Fruit fly (Drosophila melanogaster) whole organism, embryonic: ENCODE measurements around the gene Pcd.

Source experiments
- BtbVII ChIP-seq: fragments of 200-800 bp; sonication (Bioruptor generic); optimal IDR thresholded peaks from 3 replicates; lab custom pipeline; 2017; ENCODE audit warnings: missing biosample characterization, mild to moderate bottlenecking, missing genetic modification characterization
- C15 ChIP-seq: fragments of 200-800 bp; sonication (Bioruptor generic); IDR thresholded peaks from 3 replicates; pipeline ENCODE4 v1.3.6; 2022; ENCODE audit warnings: missing biosample characterization, missing genetic modification characterization
- CG10431 ChIP-seq: fragments of 200-800 bp; sonication (Bioruptor generic); optimal IDR thresholded peaks from 3 replicates; lab custom pipeline; 2018; ENCODE audit warnings: missing biosample characterization, mild to moderate bottlenecking, missing genetic modification characterization
- CG10959 ChIP-seq: fragments of 200-800 bp; sonication (Bioruptor generic); IDR thresholded peaks from 2 replicates; pipeline ENCODE4 v1.3.6; 2022; ENCODE audit warnings: missing biosample characterization, missing genetic modification characterization
- CG1233 ChIP-seq: fragments of 200-800 bp; sonication (Bioruptor generic); optimal IDR thresholded peaks from 4 replicates; lab custom pipeline; 2018; ENCODE audit warnings: missing biosample characterization, mild to moderate bottlenecking, missing genetic modification characterization
- CG16813 ChIP-seq: fragments of 200-800 bp; sonication (Bioruptor generic); IDR thresholded peaks from 3 replicates; pipeline ENCODE4 v1.3.6; 2022; ENCODE audit warnings: missing biosample characterization, missing genetic modification characterization; ENCODE audit not compliant: partially characterized antibody
- CG17612 ChIP-seq: fragments of 200-800 bp; sonication (Bioruptor generic); IDR thresholded peaks from 2 replicates; pipeline ENCODE4 v1.3.6; 2022; ENCODE audit warnings: missing biosample characterization, missing genetic modification characterization
- CG17829 ChIP-seq: fragments of 200-800 bp; optimal IDR thresholded peaks from 2 replicates; lab custom pipeline; 2019; ENCODE audit warnings: missing biosample characterization, mild to moderate bottlenecking, missing genetic modification characterization, moderate library complexity
- CG2120 ChIP-seq: fragments of 200-800 bp; sonication (Bioruptor generic); optimal IDR thresholded peaks from 3 replicates; lab custom pipeline; 2016; ENCODE audit warnings: missing biosample characterization, missing genetic modification characterization
- CG2678 ChIP-seq: fragments of 200-800 bp; sonication (Bioruptor generic); optimal IDR thresholded peaks from 3 replicates; lab custom pipeline; 2019; ENCODE audit warnings: missing biosample characterization, mild to moderate bottlenecking, missing genetic modification characterization, moderate library complexity
- CG30020 ChIP-seq: fragments of 200-800 bp; optimal IDR thresholded peaks from 2 replicates; lab custom pipeline; 2019; ENCODE audit warnings: missing biosample characterization, mild to moderate bottlenecking, missing genetic modification characterization, moderate library complexity
- CG32767 ChIP-seq: fragments of 200-800 bp; sonication (Bioruptor generic); IDR thresholded peaks from 2 replicates; pipeline ENCODE4 v1.3.6; 2022; ENCODE audit warnings: missing biosample characterization, missing genetic modification characterization
- CG33557 ChIP-seq: fragments of 200-800 bp; sonication (Bioruptor generic); optimal IDR thresholded peaks from 2 replicates; lab custom pipeline; 2019; ENCODE audit warnings: missing biosample characterization, mild to moderate bottlenecking, missing genetic modification characterization, moderate library complexity
- CG3407 ChIP-seq: fragments of 200-800 bp; sonication (Bioruptor generic); optimal IDR thresholded peaks from 2 replicates; lab custom pipeline; 2018; ENCODE audit warnings: missing biosample characterization, mild to moderate bottlenecking, missing genetic modification characterization
- CG34376 ChIP-seq: fragments of 200-800 bp; sonication (Bioruptor generic); optimal IDR thresholded peaks from 2 replicates; lab custom pipeline; 2018; ENCODE audit warnings: missing biosample characterization, mild to moderate bottlenecking, missing genetic modification characterization
- CG4820 ChIP-seq: fragments of 200-800 bp; sonication (Bioruptor generic); optimal IDR thresholded peaks from 3 replicates; lab custom pipeline; 2016; ENCODE audit warnings: missing biosample characterization, missing genetic modification characterization
- CG7271 ChIP-seq: fragments of 200-800 bp; sonication (Bioruptor generic); optimal IDR thresholded peaks from 2 replicates; lab custom pipeline; 2018; ENCODE audit warnings: missing biosample characterization, mild to moderate bottlenecking, missing genetic modification characterization, moderate library complexity
- CG7786 ChIP-seq: fragments of 200-800 bp; sonication (Bioruptor generic); optimal IDR thresholded peaks from 2 replicates; lab custom pipeline; 2016; ENCODE audit warnings: missing biosample characterization, missing genetic modification characterization
- CG9727 ChIP-seq: fragments of 200-800 bp; sonication (Bioruptor generic); optimal IDR thresholded peaks from 3 replicates; lab custom pipeline; 2017; ENCODE audit warnings: missing biosample characterization, mild to moderate bottlenecking, missing genetic modification characterization
- CG9817 ChIP-seq: fragments of 200-800 bp; sonication (Bioruptor generic); optimal IDR thresholded peaks from 2 replicates; lab custom pipeline; 2018; ENCODE audit warnings: missing biosample characterization, mild to moderate bottlenecking, missing genetic modification characterization, moderate library complexity
- Elba2 ChIP-seq: fragments of 200-800 bp; sonication (Bioruptor generic); optimal IDR thresholded peaks from 3 replicates; lab custom pipeline; 2016; ENCODE audit warnings: missing biosample characterization, missing genetic modification characterization
- HLH4C ChIP-seq: fragments of 200-800 bp; sonication (Bioruptor generic); IDR thresholded peaks from 3 replicates; pipeline ENCODE4 v1.3.6; 2022; ENCODE audit warnings: missing biosample characterization, missing genetic modification characterization; ENCODE audit not compliant: partially characterized antibody
- Hr51 ChIP-seq, 2 experiments: fragments of 200-800 bp; sonication (Bioruptor generic); optimal IDR thresholded peaks; 2 replicates in 1 of 2; 3 replicates in 1 of 2; lab custom pipeline; 2016 to 2018; ENCODE audit warnings: missing biosample characterization in 2 of 2, missing genetic modification characterization in 2 of 2, mild to moderate bottlenecking in 1 of 2, moderate library complexity in 1 of 2
- Lhr ChIP-seq: fragments of 200-800 bp; sonication (Bioruptor generic); optimal IDR thresholded peaks from 3 replicates; lab custom pipeline; 2017; ENCODE audit warnings: mild to moderate bottlenecking, missing biosample characterization, missing genetic modification reagents, missing genetic modification characterization
- MESR4 ChIP-seq: fragments of 200-800 bp; sonication (Bioruptor generic); optimal IDR thresholded peaks from 2 replicates; lab custom pipeline; 2018; ENCODE audit warnings: missing biosample characterization, mild to moderate bottlenecking, missing genetic modification characterization, moderate library complexity
- MTF-1 ChIP-seq: fragments of 200-800 bp; sonication (Bioruptor generic); optimal IDR thresholded peaks from 2 replicates; lab custom pipeline; 2018; ENCODE audit warnings: missing biosample characterization, mild to moderate bottlenecking, missing genetic modification characterization, borderline replicate concordance
- Spps ChIP-seq: fragments of 200-800 bp; sonication (Bioruptor generic); optimal IDR thresholded peaks from 2 replicates; lab custom pipeline; 2018; ENCODE audit warnings: missing biosample characterization, mild to moderate bottlenecking, missing genetic modification characterization
- Xbp1 ChIP-seq: fragments of 200-800 bp; sonication (Bioruptor generic); optimal IDR thresholded peaks from 3 replicates; lab custom pipeline; 2016; ENCODE audit warnings: missing biosample characterization, mild to moderate bottlenecking, missing genetic modification characterization
- aop ChIP-seq: fragments of 200-800 bp; sonication (Bioruptor generic); IDR thresholded peaks from 2 replicates; pipeline ENCODE4 v1.3.6; 2022; ENCODE audit warnings: missing biosample characterization, missing genetic modification characterization
- ap ChIP-seq: fragments of 200-800 bp; sonication (Bioruptor generic); IDR thresholded peaks from 2 replicates; pipeline ENCODE4 v1.3.6; 2022; ENCODE audit warnings: missing biosample characterization, missing genetic modification characterization
- az2 ChIP-seq: fragments of 200-800 bp; sonication (Bioruptor generic); optimal IDR thresholded peaks from 3 replicates; lab custom pipeline; 2016; ENCODE audit warnings: missing biosample characterization, missing genetic modification characterization
- dan ChIP-seq: fragments of 200-800 bp; sonication (Bioruptor generic); IDR thresholded peaks from 2 replicates; pipeline ENCODE4 v1.3.6; 2022; ENCODE audit warnings: missing biosample characterization, missing genetic modification characterization
- dmrt99B ChIP-seq: fragments of 200-800 bp; sonication (Bioruptor generic); optimal IDR thresholded peaks from 2 replicates; lab custom pipeline; 2018; ENCODE audit warnings: missing biosample characterization, mild to moderate bottlenecking, missing genetic modification characterization, moderate library complexity
- dysf ChIP-seq: fragments of 200-800 bp; sonication (Bioruptor generic); IDR thresholded peaks from 3 replicates; pipeline ENCODE4 v1.3.6; 2022; ENCODE audit warnings: missing biosample characterization, missing genetic modification characterization
- eyg ChIP-seq: fragments of 200-800 bp; sonication (Bioruptor generic); optimal IDR thresholded peaks from 3 replicates; lab custom pipeline; 2016; ENCODE audit warnings: missing biosample characterization, missing genetic modification characterization
- fd96Cb ChIP-seq: fragments of 200-800 bp; sonication (Bioruptor generic); optimal IDR thresholded peaks from 2 replicates; lab custom pipeline; 2018; ENCODE audit warnings: missing biosample characterization, mild to moderate bottlenecking, missing genetic modification characterization, moderate library complexity
- gem ChIP-seq: fragments of 200-800 bp; sonication (Bioruptor generic); optimal IDR thresholded peaks from 2 replicates; lab custom pipeline; 2019; ENCODE audit warnings: missing biosample characterization, mild to moderate bottlenecking, missing genetic modification characterization, moderate library complexity
- gsb ChIP-seq: fragments of 200-800 bp; sonication (Bioruptor generic); IDR thresholded peaks from 2 replicates; pipeline ENCODE4 v1.3.6; 2022; ENCODE audit warnings: missing biosample characterization, missing genetic modification characterization
- gsb-n ChIP-seq: fragments of 200-800 bp; sonication (Bioruptor generic); optimal IDR thresholded peaks from 3 replicates; lab custom pipeline; 2018; ENCODE audit warnings: missing biosample characterization, mild to moderate bottlenecking, missing genetic modification characterization
- hkb ChIP-seq, 2 experiments: fragments of 200-800 bp in 1 of 2; fragments of >200 bp in 1 of 2; sonication (Bioruptor generic) in 1 of 2; IDR thresholded peaks in 1 of 2; optimal IDR thresholded peaks in 1 of 2; 2 replicates each; pipeline versions ENCODE4 v1.3.6 to Lab custom; 2017 to 2022; ENCODE audit warnings: missing biosample characterization in 1 of 2, missing genetic modification characterization in 1 of 2
- pho ChIP-seq: fragments of 200-800 bp; sonication (Bioruptor generic); optimal IDR thresholded peaks from 2 replicates; lab custom pipeline; 2016; ENCODE audit warnings: missing biosample characterization, missing genetic modification characterization
- pnt ChIP-seq: fragments of 200-800 bp; sonication (Bioruptor generic); optimal IDR thresholded peaks from 3 replicates; lab custom pipeline; 2016; ENCODE audit warnings: missing biosample characterization, missing genetic modification characterization
- pros ChIP-seq: fragments of 200-800 bp; sonication (Bioruptor generic); optimal IDR thresholded peaks from 3 replicates; lab custom pipeline; 2019; ENCODE audit warnings: missing biosample characterization, mild to moderate bottlenecking, missing genetic modification characterization, moderate library complexity
- pzg ChIP-seq: fragments of 200-800 bp; sonication (Bioruptor generic); optimal IDR thresholded peaks from 3 replicates; lab custom pipeline; 2018; ENCODE audit warnings: missing biosample characterization, mild to moderate bottlenecking, missing genetic modification characterization, moderate library complexity
- seq ChIP-seq: fragments of 200-800 bp; sonication (Bioruptor generic); IDR thresholded peaks from 2 replicates; pipeline ENCODE4 v1.3.6; 2022; ENCODE audit warnings: missing biosample characterization, missing genetic modification characterization
- sna ChIP-seq: fragments of 200-800 bp; sonication (Bioruptor generic); IDR thresholded peaks from 2 replicates; pipeline ENCODE4 v1.3.6; 2022; ENCODE audit warnings: missing biosample characterization, missing genetic modification characterization; ENCODE audit not compliant: partially characterized antibody
- tna ChIP-seq: fragments of 200-800 bp; sonication (Bioruptor generic); IDR thresholded peaks from 2 replicates; pipeline ENCODE4 v1.3.6; 2022; ENCODE audit warnings: missing biosample characterization, missing genetic modification characterization; ENCODE audit not compliant: partially characterized antibody
- unc-4 ChIP-seq: fragments of 200-800 bp; sonication (Bioruptor generic); IDR thresholded peaks from 2 replicates; pipeline ENCODE4 v1.3.6; 2022; ENCODE audit warnings: missing biosample characterization, missing genetic modification characterization; ENCODE audit not compliant: partially characterized antibody
- usp ChIP-seq: fragments of >200 bp; optimal IDR thresholded peaks from 2 replicates; lab custom pipeline; 2017; ENCODE audit warnings: missing biosample characterization, missing genetic modification characterization
- zf30C ChIP-seq: fragments of 200-800 bp; sonication (Bioruptor generic); optimal IDR thresholded peaks from 3 replicates; lab custom pipeline; 2018; ENCODE audit warnings: missing biosample characterization, mild to moderate bottlenecking, missing genetic modification characterization

Gene Pcd

DNA sequence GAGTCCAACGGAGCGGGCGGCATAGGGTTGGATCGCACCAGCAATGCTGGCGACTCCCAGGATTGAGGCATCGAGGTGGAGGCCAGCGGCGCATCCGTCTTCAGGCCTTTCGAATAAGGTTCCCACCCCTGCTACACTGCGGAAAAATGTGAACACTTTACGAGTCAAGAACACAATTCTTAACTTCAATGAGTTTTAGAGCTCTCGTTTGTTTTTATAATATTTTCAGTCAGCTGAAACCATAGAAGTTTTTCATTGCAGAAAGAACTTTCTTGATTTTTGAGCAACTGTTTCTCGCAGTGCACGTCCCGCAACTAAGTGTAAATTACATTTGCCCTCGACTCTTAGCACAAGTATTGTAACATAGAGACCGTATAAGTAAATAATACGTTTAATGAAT is 26.6 kb upstream of the Pcd start (continued):
- TF ChIP-seq unc-4 (GFP tag; lab: Robert Waterston, UW) (no peak), usp (GFP tag; lab: Kevin White, UChicago) (no peak), CG4820 (GFP tag; lab: Kevin White, UChicago) (peak; percentile 30), eyg (no peak), CG10959 (GFP tag; lab: Robert Waterston, UW) (no peak; the same call in 1 of the 2 replicates), CG17612 (no peak), MESR4 (no peak), sna (GFP tag; lab: Robert Waterston, UW) (no peak), gsb (GFP tag; lab: Robert Waterston, UW) (no peak), seq (GFP tag; lab: Robert Waterston, UW) (no peak), CG7271 (tag; lab: Kevin White, UChicago) (no peak), CG17829 (tag; lab: Kevin White, UChicago) (peak; percentile 37), pho (GFP tag; lab: Kevin White, UChicago) (no peak), CG2678 (tag; lab: Kevin White, UChicago) (no peak), CG33557 (GFP tag; lab: Kevin White, UChicago) (no peak), dysf (GFP tag; lab: Robert Waterston, UW) (no peak), gem (tag; lab: Kevin White, UChicago) (peak; percentile 55), CG32767 (GFP tag; lab: Robert Waterston, UW) (no peak), Elba2 (GFP tag; lab: Kevin White, UChicago) (peak; percentile 40), BtbVII (GFP tag; lab: Kevin White, UChicago) (no peak), MTF-1 (GFP tag; lab: Kevin White, UChicago) (no peak), az2 (GFP tag; lab: Kevin White, UChicago) (no peak), dmrt99B (tag; lab: Kevin White, UChicago) (no peak), CG30020 (no peak), C15 (GFP tag; lab: Robert Waterston, UW) (no peak), tna (no peak), aop (GFP tag; lab: Robert Waterston, UW) (no peak), CG9817 (tag; lab: Kevin White, UChicago) (no peak), CG9727 (peak; percentile 59), Xbp1 (peak; percentile 23), Lhr (GFP tag; lab: Kevin White, UChicago) (no peak), Hr51 (GFP tag; optimal IDR thresholded peaks at IDR 0.05; lab: Kevin White, UChicago) (no peak), dan (GFP tag; lab: Robert Waterston, UW) (peak; percentile 18; the same call in 1 of the 2 replicates), CG10431 (GFP tag; lab: Kevin White, UChicago) (no peak), CG3407 (GFP tag; lab: Kevin White, UChicago) (no peak), fd96Cb (tag; lab: Kevin White, UChicago) (no peak), hkb (optimal IDR thresholded peaks at IDR 0.05; lab: Kevin White, UChicago) (no peak), hkb (GFP tag; IDR thresholded peaks at IDR 0.05; lab: Robert Waterston, UW) (no peak), CG16813 (no peak), CG2120 (no peak), CG7786 (GFP tag; lab: Kevin White, UChicago) (no peak), gsb-n (tag; lab: Kevin White, UChicago) (peak; percentile 14), pnt (GFP tag; lab: Kevin White, UChicago) (peak; percentile 29), Spps (no peak), pros (GFP tag; lab: Kevin White, UChicago) (no peak), HLH4C (no peak), ap (GFP tag; lab: Robert Waterston, UW) (no peak), pzg (GFP tag; lab: Kevin White, UChicago) (no peak), CG1233 (GFP tag; lab: Kevin White, UChicago) (no peak), CG34376 (no peak), zf30C (peak; percentile 9)
